Worm (Caenorhabditis elegans) whole organism, late embryonic: Measurements from ENCODE around the gene F25E5.8.

Experiments used
- Y22D7AL.16 ChIP-seq: sonication (generic microtip); optimal IDR thresholded peaks from 2 replicates; lab custom pipeline; 2016; ENCODE audit warnings: missing genetic modification characterization, missing compliant biosample characterization
- ets-4 ChIP-seq: sonication (generic microtip); optimal IDR thresholded peaks from 2 replicates; lab custom pipeline; 2016; ENCODE audit warnings: missing genetic modification characterization, missing compliant biosample characterization
- hlh-6 ChIP-seq: sonication (generic microtip); optimal IDR thresholded peaks from 2 replicates; lab custom pipeline; 2016; ENCODE audit warnings: missing genotype, missing genetic modification characterization, missing compliant biosample characterization
- pha-4 ChIP-seq: fragments of 150-350 bp; optimal IDR thresholded peaks from 2 replicates; lab custom pipeline; 2018; ENCODE audit warnings: missing biosample characterization, missing genetic modification reagents, missing genetic modification characterization
- tbx-2 ChIP-seq: sonication (generic microtip); optimal IDR thresholded peaks from 2 replicates; lab custom pipeline; 2016; ENCODE audit warnings: missing genetic modification characterization, missing compliant biosample characterization
- ztf-16 ChIP-seq: sonication (generic microtip); optimal IDR thresholded peaks from 2 replicates; lab custom pipeline; 2017; ENCODE audit warnings: missing genetic modification characterization, missing compliant biosample characterization

- TF ChIP-seq pha-4 (tag; lab: Kevin White, UChicago) (no peak), ets-4 (tag; lab: Kevin White, UChicago) (no peak), ztf-16 (tag; lab: Kevin White, UChicago) (no peak), tbx-2 (tag; lab: Kevin White, UChicago) (no peak), Y22D7AL.16 (tag; lab: Kevin White, UChicago) (no peak), hlh-6 (tag; lab: Kevin White, UChicago) (no peak)
These were observed 29.0 kb downstream of the F25E5.8 start, which contains the start of gene srh-89 for ce11 chrV:7464696-7465095.
